Worm (Caenorhabditis elegans) whole organism, early embryonic: ENCODE data around the gene mrpl-51.
A peak's percentile ranks its signal among the peaks of the same experiment; 100 is the strongest.

Experiments
- B0310.2 ChIP-seq: sonication (generic microtip); optimal IDR thresholded peaks from 2 replicates; lab custom pipeline; 2016; ENCODE audit warnings: mild to moderate bottlenecking, missing genetic modification characterization, missing compliant biosample characterization
- F13C5.2 ChIP-seq: sonication (generic microtip); optimal IDR thresholded peaks from 2 replicates; lab custom pipeline; 2017; ENCODE audit warnings: mild to moderate bottlenecking, missing genetic modification characterization, inconsistent platforms, missing compliant biosample characterization
- aly-1 ChIP-seq: sonication (generic microtip); optimal IDR thresholded peaks from 2 replicates; lab custom pipeline; 2016; ENCODE audit warnings: missing genetic modification characterization, missing compliant biosample characterization
- ama-1 ChIP-seq: fragments of 150-350 bp; optimal IDR thresholded peaks from 2 replicates; lab custom pipeline; 2014
- ceh-13 ChIP-seq: fragments of 200-800 bp; sonication (Bioruptor generic); optimal IDR thresholded peaks from 2 replicates; lab custom pipeline; 2018; ENCODE audit warnings: mild to moderate bottlenecking, missing genetic modification characterization, missing compliant biosample characterization
- ceh-36 ChIP-seq: sonication (generic microtip); optimal IDR thresholded peaks from 2 replicates; lab custom pipeline; 2016; ENCODE audit warnings: missing genetic modification characterization, inconsistent platforms, missing compliant biosample characterization
- ets-7 ChIP-seq: sonication (generic microtip); optimal IDR thresholded peaks from 2 replicates; lab custom pipeline; 2016; ENCODE audit warnings: missing genotype, missing genetic modification characterization, missing compliant biosample characterization
- flt-1 ChIP-seq: fragments of 200-800 bp; sonication (Bioruptor generic); IDR thresholded peaks from 2 replicates; pipeline ENCODE4 v1.3.6; 2022; ENCODE audit warnings: missing genetic modification characterization, missing compliant biosample characterization
- hmbx-1 ChIP-seq: sonication (generic microtip); optimal IDR thresholded peaks from 2 replicates; lab custom pipeline; 2016; ENCODE audit warnings: mild to moderate bottlenecking, missing genetic modification characterization, missing compliant biosample characterization
- hmg-4 ChIP-seq: fragments of 200-800 bp; sonication (Bioruptor generic); optimal IDR thresholded peaks from 2 replicates; lab custom pipeline; 2018; ENCODE audit warnings: mild to moderate bottlenecking, missing genetic modification characterization, missing compliant biosample characterization
- hnd-1 ChIP-seq: sonication (generic microtip); optimal IDR thresholded peaks from 2 replicates; lab custom pipeline; 2016; ENCODE audit warnings: missing genetic modification characterization, missing compliant biosample characterization
- pes-1 ChIP-seq: fragments of 200-800 bp; sonication (Bioruptor generic); IDR thresholded peaks from 2 replicates; pipeline ENCODE4 v1.3.6; 2022; ENCODE audit warnings: missing genetic modification reagents, missing genetic modification characterization, missing compliant biosample characterization
- scrt-1 ChIP-seq: fragments of 200-800 bp; sonication (Bioruptor generic); IDR thresholded peaks from 2 replicates; pipeline ENCODE4 v1.3.6; 2022; ENCODE audit warnings: missing genetic modification characterization, missing compliant biosample characterization
- sea-1 ChIP-seq: fragments of 200-800 bp; sonication (Bioruptor generic); conservative IDR thresholded peaks from 2 replicates; pipeline ENCODE4 v1.3.6; 2022; ENCODE audit warnings: missing genetic modification characterization, missing compliant biosample characterization
- tbx-11 ChIP-seq: fragments of 200-800 bp; sonication (Bioruptor generic); IDR thresholded peaks from 2 replicates; pipeline ENCODE4 v1.3.6; 2022; ENCODE audit warnings: missing genetic modification characterization, missing compliant biosample characterization
- tbx-37 ChIP-seq: fragments of 200-800 bp; sonication (Bioruptor generic); conservative IDR thresholded peaks from 2 replicates; pipeline ENCODE4 v1.3.6; 2022; ENCODE audit warnings: missing genetic modification reagents, missing genetic modification characterization, missing compliant biosample characterization
- tra-4 ChIP-seq: sonication (generic microtip); optimal IDR thresholded peaks from 2 replicates; lab custom pipeline; 2017; ENCODE audit warnings: missing genetic modification characterization, missing compliant biosample characterization

The mrpl-51 gene

DNA sequence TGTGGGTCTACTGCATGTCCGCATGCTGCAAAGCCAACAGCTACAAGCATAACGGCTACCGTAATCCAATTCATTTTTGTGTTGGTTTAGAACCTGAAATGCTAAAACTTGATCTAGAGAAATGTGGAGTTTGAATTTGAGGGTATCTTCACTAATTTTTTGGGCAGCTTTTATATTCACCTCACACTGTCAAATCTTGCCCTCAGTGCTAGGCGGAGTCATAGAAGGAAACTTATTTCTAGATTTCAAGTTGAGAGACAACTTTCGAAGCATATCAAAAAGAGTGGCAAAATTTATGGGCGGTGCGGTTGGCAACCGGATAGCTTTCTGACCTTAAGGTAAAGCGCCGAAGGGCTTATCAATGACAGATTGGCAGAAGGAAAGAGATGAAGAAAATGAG is 15.5 kb upstream of the mrpl-51 start, which contains the start of gene lips-6:
Gene lips-6, minus strand, starts transcription at position 101 of the 400 bp plus-strand sequence.
- TF ChIP-seq hmbx-1 (tag; lab: Kevin White, UChicago): no peak
- no peak for TF ChIP-seq ama-1 (lab: Kevin White, UChicago)
- TF ChIP-seq sea-1 (GFP tag; lab: Robert Waterston, UW): no peak
- TF ChIP-seq scrt-1 (GFP tag; lab: Robert Waterston, UW): no peak
- TF ChIP-seq F13C5.2 (tag; lab: Kevin White, UChicago): no peak
- no peak for TF ChIP-seq ceh-13 (GFP tag; lab: Kevin White, UChicago)
- no peak for TF ChIP-seq pes-1
- TF ChIP-seq B0310.2 (tag; lab: Kevin White, UChicago): no peak
- TF ChIP-seq ceh-36: no peak
- no peak for TF ChIP-seq flt-1 (GFP tag; lab: Robert Waterston, UW)
- no peak for TF ChIP-seq tbx-11 (GFP tag; lab: Robert Waterston, UW)
- no peak for TF ChIP-seq hmg-4 (GFP tag; lab: Kevin White, UChicago)
- no peak for TF ChIP-seq tra-4 (tag; lab: Kevin White, UChicago)
- TF ChIP-seq aly-1 (tag; lab: Kevin White, UChicago): no peak
- no peak for TF ChIP-seq ets-7 (tag; lab: Kevin White, UChicago)
- no peak for TF ChIP-seq tbx-37
- TF ChIP-seq hnd-1 (tag; lab: Kevin White, UChicago): no peak

- TF ChIP-seq ceh-36 (no peak), flt-1 (GFP tag; lab: Robert Waterston, UW) (no peak), tbx-37 (no peak)
These were observed 12.2 kb upstream of the mrpl-51 start for ce11 chrIV:12018920-12019319.

DNA sequence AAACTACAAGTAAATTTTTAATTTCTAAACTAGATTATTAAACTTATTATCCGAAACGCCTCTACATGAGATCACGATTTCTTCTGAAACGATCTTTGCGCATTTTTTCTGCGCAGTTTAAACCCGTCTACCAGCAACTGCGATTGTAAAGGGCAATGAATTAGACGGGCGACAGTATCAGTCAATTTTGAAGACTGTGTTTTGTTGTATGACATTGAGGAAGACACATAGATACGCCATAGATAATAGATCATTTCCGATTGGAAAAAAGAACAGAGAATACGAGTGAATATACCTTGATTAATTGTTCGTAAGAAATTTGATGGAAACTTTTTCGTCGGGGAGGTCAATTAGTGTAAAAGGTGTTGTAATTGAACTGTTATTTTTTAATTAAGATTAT is 9.8 kb upstream of the mrpl-51 start:
- TF ChIP-seq sea-1 (GFP tag; lab: Robert Waterston, UW): no peak
- no peak for TF ChIP-seq pes-1
- no peak for TF ChIP-seq aly-1 (tag; lab: Kevin White, UChicago)
- no peak for TF ChIP-seq F13C5.2 (tag; lab: Kevin White, UChicago)
- no peak for TF ChIP-seq ets-7 (tag; lab: Kevin White, UChicago)
- TF ChIP-seq ceh-13 (GFP tag; lab: Kevin White, UChicago): no peak

ce11 chrIV:12029074-12029473 is 2.0 kb upstream of the mrpl-51 start, which contains the start of gene tgn-38:
TSS of gene tgn-38 (minus strand) at chrIV:12029174.
- no peak for TF ChIP-seq ceh-36
- no peak for TF ChIP-seq hnd-1 (tag; lab: Kevin White, UChicago)
- no peak for TF ChIP-seq tbx-11 (GFP tag; lab: Robert Waterston, UW)
- TF ChIP-seq ceh-13 (GFP tag; lab: Kevin White, UChicago): no peak
- TF ChIP-seq hmbx-1 (tag; lab: Kevin White, UChicago): no peak
- TF ChIP-seq ama-1 (lab: Kevin White, UChicago): no peak
- TF ChIP-seq scrt-1 (GFP tag; lab: Robert Waterston, UW): no peak
- TF ChIP-seq pes-1: no peak
- TF ChIP-seq tbx-37: no peak

DNA sequence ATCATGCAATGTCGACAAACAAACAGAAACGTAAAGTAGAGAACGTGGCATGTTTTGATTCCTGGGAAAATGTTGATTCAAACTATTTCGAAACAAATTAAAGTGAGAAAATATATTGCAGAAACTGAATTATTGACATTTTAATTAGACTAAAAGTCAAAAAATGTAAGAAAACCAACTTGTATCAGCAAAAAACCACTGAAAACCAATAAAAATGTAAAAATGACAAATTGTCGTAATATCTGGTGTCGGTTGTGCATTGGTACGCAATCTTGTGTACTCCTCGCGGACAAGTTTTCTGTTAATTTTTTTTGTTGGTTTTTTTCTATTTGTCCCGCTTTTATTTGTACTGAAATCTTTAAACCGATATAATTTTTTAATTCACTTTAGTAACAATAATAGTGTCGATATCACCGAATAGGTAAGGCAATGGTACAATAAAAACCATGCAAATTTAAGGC is 1.4 kb upstream of the mrpl-51 start, which contains the start of gene T12G3.11:
Gene T12G3.11, minus strand, starts transcription at position 51 of the 461 bp plus-strand sequence.
- TF ChIP-seq ceh-36 (no peak), hmbx-1 (tag; lab: Kevin White, UChicago) (no peak), tbx-11 (GFP tag; lab: Robert Waterston, UW) (no peak), tra-4 (tag; lab: Kevin White, UChicago) (no peak), ama-1 (lab: Kevin White, UChicago) (no peak), flt-1 (GFP tag; lab: Robert Waterston, UW) (no peak), hmg-4 (GFP tag; lab: Kevin White, UChicago) (no peak), scrt-1 (GFP tag; lab: Robert Waterston, UW) (no peak), tbx-37 (no peak), F13C5.2 (tag; lab: Kevin White, UChicago) (no peak), B0310.2 (tag; lab: Kevin White, UChicago) (no peak)

ce11 chrIV:12032383-12032782 is 1.3 kb downstream of the mrpl-51 start:
- TF ChIP-seq F13C5.2 (tag; lab: Kevin White, UChicago) (peak; percentile 67), hmg-4 (GFP tag; lab: Kevin White, UChicago) (peak; percentile 78), tbx-11 (GFP tag; lab: Robert Waterston, UW) (no peak), ceh-36 (no peak), ceh-13 (GFP tag; lab: Kevin White, UChicago) (no peak)

DNA sequence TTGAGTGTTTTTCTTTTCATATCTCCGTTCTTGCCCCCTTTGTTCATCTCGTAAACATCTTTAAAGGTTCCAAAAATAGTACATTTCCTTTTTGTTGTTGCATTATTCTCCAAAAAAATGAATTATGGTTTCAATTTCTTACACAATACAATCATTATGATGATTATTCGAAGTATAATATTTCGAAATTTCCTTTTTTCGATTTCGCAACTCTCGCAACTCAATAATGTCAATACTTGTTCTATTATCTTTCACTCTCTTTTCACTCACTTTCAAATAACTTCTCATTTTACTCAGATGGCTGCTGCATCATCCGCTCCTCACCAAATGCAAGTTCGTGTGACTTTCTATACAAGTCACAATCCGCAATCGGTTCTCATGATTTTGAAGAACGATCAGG is 2.9 kb downstream of the mrpl-51 start, which contains the start of gene sqst-1:
Gene sqst-1, plus strand, starts transcription at position 298 of the 400 bp plus-strand sequence.
- TF ChIP-seq pes-1 (no peak), tbx-11 (GFP tag; lab: Robert Waterston, UW) (no peak), hmg-4 (GFP tag; lab: Kevin White, UChicago) (no peak), hnd-1 (tag; lab: Kevin White, UChicago) (no peak), B0310.2 (tag; lab: Kevin White, UChicago) (no peak), ets-7 (tag; lab: Kevin White, UChicago) (no peak), ceh-36 (no peak), ceh-13 (GFP tag; lab: Kevin White, UChicago) (no peak), tra-4 (tag; lab: Kevin White, UChicago) (no peak), flt-1 (GFP tag; lab: Robert Waterston, UW) (no peak), tbx-37 (no peak), aly-1 (tag; lab: Kevin White, UChicago) (no peak), hmbx-1 (tag; lab: Kevin White, UChicago) (no peak), F13C5.2 (tag; lab: Kevin White, UChicago) (no peak), scrt-1 (GFP tag; lab: Robert Waterston, UW) (no peak), ama-1 (lab: Kevin White, UChicago) (no peak), sea-1 (GFP tag; lab: Robert Waterston, UW) (no peak)

DNA sequence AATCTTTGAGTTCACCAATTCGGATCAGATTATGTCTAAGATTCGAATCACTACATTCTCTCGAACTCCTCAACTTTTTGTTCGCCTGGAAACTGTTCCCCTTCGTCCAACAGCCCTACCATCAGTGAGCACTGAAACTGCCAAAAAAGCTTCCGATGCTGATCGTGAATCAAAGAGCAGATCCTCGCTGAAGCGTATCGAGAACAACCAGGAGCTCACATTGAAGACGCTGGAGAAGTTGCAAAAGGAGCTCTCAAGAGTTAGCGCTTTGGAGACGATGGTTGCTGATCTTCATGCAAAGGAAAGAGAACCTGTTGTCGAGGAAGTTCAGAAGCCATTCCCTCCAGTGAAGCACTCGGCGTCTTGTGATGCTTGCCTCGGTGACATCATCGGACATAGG is 3.7 kb downstream of the mrpl-51 start:
- TF ChIP-seq sea-1 (GFP tag; lab: Robert Waterston, UW) (no peak), ceh-13 (GFP tag; lab: Kevin White, UChicago) (no peak), pes-1 (no peak)
